Fruit fly (Drosophila melanogaster) Kc167 (cell line): Measurements from ENCODE around the gene Swt1.
A peak's percentile ranks its signal among the peaks of the same experiment; 100 is the strongest.

ENCODE experiments used
- Myc ChIP-seq: fragments of >200 bp; optimal IDR thresholded peaks from 2 replicates; lab custom pipeline; 2017; ENCODE audit warnings: missing external identifiers
- Sin3A ChIP-seq: fragments of >200 bp; optimal IDR thresholded peaks from 2 replicates; lab custom pipeline; 2018; ENCODE audit warnings: missing external identifiers
- h ChIP-seq: fragments of >200 bp; optimal IDR thresholded peaks from 3 replicates; lab custom pipeline; 2018; ENCODE audit warnings: missing external identifiers
- insv ChIP-seq: fragments of >200 bp; optimal IDR thresholded peaks from 3 replicates; lab custom pipeline; 2018; ENCODE audit warnings: missing external identifiers
- psq ChIP-seq: fragments of >200 bp; optimal IDR thresholded peaks from 2 replicates; lab custom pipeline; 2017; ENCODE audit warnings: missing external identifiers
- ttk ChIP-seq: sonication (Bioruptor generic); optimal IDR thresholded peaks from 2 replicates; lab custom pipeline; 2017; ENCODE audit warnings: missing external identifiers

Gene Swt1

DNA sequence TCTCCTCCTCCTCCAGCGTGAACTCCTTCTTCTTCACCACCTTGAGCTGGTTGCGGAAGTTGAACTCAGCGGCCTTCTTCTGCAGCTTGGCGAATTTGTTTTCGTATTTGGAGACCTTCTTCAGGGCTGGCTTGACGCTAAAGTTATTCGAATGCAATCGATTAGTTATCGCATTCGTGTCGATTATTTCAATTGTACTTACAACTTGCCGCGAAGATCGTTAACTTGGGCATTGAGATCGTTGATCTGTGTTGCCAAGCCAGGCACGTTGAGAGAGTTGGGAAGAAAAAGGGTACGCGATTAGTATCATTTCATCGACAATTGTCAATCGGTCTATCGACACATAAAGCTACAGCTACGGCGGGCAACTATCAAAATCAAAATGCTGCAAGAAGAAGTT, 16.4 kb upstream of the Swt1 start:
- TF ChIP-seq insv (lab: Kevin White, UChicago), result no peak
- TF ChIP-seq psq (lab: Kevin White, UChicago), result no peak
- no peak for TF ChIP-seq Myc (lab: Kevin White, UChicago)
- TF ChIP-seq h (lab: Kevin White, UChicago), result no peak
- TF ChIP-seq Sin3A (lab: Kevin White, UChicago), result no peak
- no peak for TF ChIP-seq ttk (lab: Kevin White, UChicago)

DNA sequence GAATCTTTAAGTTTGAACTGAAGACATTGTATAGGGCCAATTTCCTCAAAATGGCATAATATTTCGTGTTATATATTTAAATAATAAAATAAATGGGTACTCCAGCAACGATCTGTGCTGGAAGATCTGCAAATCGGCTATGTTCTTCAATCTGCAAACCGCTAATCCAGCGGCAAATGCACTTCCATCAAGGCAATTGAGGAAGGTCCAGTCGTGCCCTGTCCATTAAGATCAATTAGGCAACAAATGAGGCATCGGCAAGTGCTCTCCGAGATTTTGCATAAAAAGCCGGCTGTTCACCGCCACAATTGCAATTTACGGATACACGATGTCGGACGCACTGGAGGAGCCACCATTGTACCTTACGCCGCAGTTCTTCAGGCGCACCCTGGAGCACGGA, 13.0 kb upstream of the Swt1 start, which contains the start of gene CG7135:
Gene CG7135 (plus strand): TSS at position 301 of the 400 bp plus-strand sequence.
- no peak for TF ChIP-seq psq (lab: Kevin White, UChicago)
- TF ChIP-seq ttk (lab: Kevin White, UChicago), result no peak
- no peak for TF ChIP-seq Sin3A (lab: Kevin White, UChicago)
- TF ChIP-seq h (lab: Kevin White, UChicago), result no peak
- no peak for TF ChIP-seq insv (lab: Kevin White, UChicago)
- TF ChIP-seq Myc (lab: Kevin White, UChicago), result no peak

DNA sequence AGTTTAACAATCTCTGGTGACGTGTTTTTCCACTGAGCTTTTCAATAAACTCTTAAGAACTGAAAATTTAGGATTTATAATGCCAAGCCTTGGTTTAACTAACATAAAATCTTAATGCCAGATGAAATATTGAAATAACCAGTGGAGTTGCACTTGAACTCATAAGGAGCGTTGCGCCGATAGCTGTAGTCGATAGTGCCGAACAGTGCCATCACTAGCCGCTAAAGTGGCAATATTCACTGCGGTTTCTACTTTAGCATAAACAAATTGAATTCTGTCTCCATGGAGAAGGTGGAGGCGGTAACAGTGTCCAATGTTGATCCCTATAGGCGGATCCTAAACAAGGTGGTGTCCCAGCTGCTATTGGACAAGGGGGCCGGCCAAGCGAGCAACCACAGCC, 11.5 kb upstream of the Swt1 start, which contains the start of gene Taf8:
Gene Taf8 (plus strand): TSS at position 193 of the 400 bp plus-strand sequence.
- TF ChIP-seq Myc (lab: Kevin White, UChicago) (no peak), h (lab: Kevin White, UChicago) (no peak), psq (lab: Kevin White, UChicago) (no peak), ttk (lab: Kevin White, UChicago) (no peak)

DNA sequence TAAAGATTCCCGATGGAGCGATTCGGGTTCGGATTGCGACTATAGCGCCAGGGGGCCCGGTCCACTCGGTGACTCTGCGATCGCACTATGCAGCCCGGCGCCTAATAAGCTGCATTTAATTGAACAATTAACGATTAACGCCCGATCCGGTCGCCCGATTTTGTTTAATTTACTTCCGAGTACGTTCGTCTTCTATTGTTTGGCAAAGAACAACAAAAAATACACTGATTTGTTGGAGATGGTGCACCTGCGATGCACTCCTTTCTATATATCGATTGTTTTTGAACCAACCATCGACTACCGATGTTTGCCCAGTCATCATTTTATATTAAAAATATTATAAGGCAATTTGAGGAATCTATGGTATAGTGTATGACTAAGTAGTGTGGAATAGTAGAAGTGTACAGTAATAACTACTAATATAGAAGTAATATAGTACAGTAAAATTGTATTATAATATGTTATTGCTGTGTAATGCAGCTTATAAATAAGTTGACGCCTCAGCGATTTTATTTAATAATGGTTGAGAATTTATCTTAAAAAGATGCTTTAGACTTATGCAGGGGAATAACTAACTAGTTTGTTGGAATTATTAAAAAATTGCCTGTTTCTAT, 10.9 kb upstream of the Swt1 start, which contains the start of gene Mvb12:
Gene Mvb12 (minus strand): TSS at position 217 of the 614 bp plus-strand sequence.
- no peak for TF ChIP-seq psq (lab: Kevin White, UChicago)
- no peak for TF ChIP-seq Myc (lab: Kevin White, UChicago)
- TF ChIP-seq h (lab: Kevin White, UChicago), result no peak
- no peak for TF ChIP-seq insv (lab: Kevin White, UChicago)
- TF ChIP-seq Sin3A (lab: Kevin White, UChicago), result no peak
- no peak for TF ChIP-seq ttk (lab: Kevin White, UChicago)

DNA sequence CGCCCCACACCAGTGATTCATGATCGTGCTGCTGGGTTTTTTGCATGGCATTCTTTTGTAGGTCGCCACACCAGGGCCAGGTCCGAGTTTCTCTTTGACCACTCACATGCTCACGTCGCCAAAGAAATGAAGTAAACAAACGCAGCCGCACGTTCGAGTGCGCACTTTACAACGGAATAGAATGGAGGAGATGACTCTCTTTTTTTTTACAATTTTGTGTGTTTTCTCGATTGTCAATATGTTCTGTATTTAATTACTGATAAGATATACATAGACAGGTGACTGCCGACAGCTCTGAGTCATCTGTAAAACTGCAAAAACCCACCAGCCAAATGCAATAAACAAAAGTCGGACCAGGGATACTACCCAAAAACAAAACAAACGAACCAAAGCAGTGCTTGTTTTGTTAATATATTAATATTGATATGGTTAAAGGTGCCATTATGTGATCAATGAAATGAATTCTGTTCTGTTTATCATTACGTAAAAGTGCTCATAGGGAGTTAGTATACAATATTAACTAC, 9.9 kb upstream of the Swt1 start:
- TF ChIP-seq insv (lab: Kevin White, UChicago), result no peak
- no peak for TF ChIP-seq Sin3A (lab: Kevin White, UChicago)
- TF ChIP-seq ttk (lab: Kevin White, UChicago), result no peak
- TF ChIP-seq h (lab: Kevin White, UChicago), result no peak
- no peak for TF ChIP-seq Myc (lab: Kevin White, UChicago)
- TF ChIP-seq psq (lab: Kevin White, UChicago), result no peak

DNA sequence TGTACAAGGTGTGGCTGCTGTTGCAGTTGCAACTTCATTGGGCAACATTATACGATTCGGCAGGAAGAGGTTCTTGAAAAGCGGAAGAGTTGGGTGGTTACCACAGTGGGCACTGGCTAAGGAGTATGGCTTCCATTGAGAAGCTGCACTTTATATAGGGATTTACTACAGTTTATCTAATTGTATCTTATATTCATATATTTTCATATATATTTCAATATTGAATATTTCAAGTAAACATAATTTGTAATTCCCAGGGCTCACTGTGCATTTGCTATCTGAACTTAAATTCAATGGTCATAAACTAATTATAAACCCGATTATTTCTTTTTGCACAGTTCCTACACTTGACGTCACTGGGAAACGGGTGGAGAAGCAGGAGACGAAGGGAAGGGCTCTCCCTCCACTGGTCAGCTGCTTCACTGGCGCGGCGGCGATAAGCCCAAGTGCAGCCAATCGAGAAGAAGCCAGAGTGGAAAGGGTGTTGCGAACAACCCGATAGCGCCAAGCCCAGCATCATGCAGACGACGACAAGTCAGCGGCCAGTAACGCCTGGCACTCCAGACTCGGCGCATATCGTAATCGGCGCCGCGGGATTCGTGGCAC, 4.5 kb upstream of the Swt1 start:
- TF ChIP-seq ttk (lab: Kevin White, UChicago) (no peak), Sin3A (lab: Kevin White, UChicago) (no peak), insv (lab: Kevin White, UChicago) (no peak), psq (lab: Kevin White, UChicago) (no peak), Myc (lab: Kevin White, UChicago) (no peak)

DNA sequence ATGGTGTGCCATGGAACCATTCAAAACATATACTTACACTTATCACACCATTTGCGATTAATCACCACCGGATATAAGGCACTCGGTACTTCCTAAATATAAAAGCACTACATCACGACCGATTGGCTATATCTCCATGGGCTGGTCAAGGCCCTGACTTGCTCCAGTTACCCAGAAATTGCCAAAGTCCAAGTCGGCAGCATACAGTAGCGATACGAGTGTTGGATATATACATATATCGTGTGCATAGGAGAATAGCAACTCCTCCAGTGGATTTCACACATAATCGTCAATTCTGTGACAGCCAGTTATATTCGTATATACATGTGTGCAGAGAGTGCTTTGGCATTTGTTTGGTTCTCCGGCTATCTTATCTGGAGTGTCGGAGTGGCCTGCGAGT, 3.8 kb upstream of the Swt1 start:
- TF ChIP-seq Myc (lab: Kevin White, UChicago) (no peak), insv (lab: Kevin White, UChicago) (no peak)

DNA sequence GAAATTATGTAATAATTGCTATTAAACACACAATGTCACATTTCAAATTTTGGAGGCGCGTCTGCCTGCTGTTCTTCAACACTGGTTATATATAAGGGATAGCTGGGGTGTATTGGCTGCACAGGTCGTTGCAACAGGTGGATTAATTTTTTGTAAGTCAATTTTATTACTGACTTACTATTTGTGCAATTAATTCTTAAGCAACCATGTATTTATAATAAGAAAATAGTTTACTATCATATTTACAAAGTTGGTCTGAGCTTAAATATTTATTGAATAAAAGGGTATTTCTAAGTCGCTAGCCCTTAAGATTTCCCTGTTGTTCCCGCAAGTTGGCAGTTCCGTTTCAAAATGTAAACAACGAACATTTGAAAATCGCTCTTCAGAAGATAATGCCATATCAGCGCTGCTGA, 2.5 kb upstream of the Swt1 start, which contains the start of gene RhoGAP16F:
Gene RhoGAP16F (plus strand): TSS at position 336 of the 413 bp plus-strand sequence.
- no peak for TF ChIP-seq Myc (lab: Kevin White, UChicago)

DNA sequence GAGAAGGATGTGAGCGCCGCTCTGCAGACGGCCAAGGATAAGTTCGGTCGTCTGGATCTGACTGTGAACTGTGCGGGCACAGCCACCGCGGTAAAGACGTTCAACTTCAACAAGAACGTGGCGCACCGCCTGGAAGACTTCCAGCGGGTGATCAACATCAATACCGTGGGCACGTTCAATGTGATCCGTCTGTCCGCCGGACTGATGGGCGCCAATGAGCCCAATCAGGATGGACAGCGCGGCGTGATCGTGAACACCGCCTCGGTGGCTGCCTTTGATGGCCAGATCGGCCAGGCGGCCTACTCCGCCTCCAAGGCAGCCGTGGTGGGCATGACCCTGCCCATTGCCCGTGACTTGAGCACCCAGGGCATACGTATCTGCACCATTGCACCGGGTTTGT, 1.8 kb upstream of the Swt1 start:
- no peak for TF ChIP-seq h (lab: Kevin White, UChicago)
- TF ChIP-seq ttk (lab: Kevin White, UChicago), result peak; percentile 94
- no peak for TF ChIP-seq psq (lab: Kevin White, UChicago)

DNA sequence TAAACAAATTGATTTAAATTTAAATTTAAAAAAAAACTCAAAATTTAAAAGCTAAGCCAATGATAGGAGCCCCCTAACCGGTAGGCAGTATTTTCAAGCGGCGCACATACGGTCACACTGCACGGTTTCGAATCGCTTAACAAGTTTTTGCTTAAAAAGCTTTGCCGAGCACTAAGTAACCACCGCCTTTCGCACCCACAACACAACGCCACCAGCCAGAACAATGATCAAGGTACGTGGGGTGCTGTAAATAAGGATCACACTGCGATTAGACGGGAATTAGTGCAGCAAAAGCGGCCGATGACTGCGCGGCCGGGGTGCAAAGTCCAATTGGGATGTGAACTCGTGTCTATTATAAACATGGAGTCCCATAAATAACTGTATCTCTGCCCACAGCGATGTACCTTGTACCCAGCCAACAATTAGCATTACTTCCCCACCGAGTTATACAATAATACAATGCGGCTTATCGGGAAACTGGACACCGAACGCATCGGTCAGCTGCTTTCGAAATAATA, 909 bp upstream of the Swt1 start, which contains the start of gene scu:
Gene scu (plus strand): TSS at position 101 of the 518 bp plus-strand sequence.
- TF ChIP-seq insv (lab: Kevin White, UChicago), result no peak

DNA sequence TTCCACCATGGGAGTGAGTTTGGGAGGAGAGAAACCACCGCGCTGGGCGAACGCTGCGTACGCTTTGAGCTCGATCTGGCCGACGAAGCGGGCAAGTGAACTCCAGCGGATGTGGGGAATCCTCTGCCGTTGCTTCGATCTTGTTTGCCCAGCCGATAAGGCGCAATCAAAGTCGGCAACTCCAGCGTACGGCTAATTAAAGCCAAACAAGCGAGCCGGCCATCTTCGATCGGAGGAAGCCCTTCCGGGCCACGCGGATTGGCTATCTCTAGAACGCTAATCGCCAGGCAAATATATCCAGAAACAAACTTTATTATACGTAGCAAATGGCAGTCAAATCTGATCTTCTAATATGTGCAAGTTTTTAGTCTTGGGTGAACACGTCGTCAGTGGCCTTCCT, 1.9 kb downstream of the Swt1 start, which contains the start of gene CG7536:
Gene CG7536 (minus strand): TSS at position 101 of the 400 bp plus-strand sequence.
- no peak for TF ChIP-seq Myc (lab: Kevin White, UChicago)
- TF ChIP-seq psq (lab: Kevin White, UChicago), result no peak
- no peak for TF ChIP-seq Sin3A (lab: Kevin White, UChicago)
- no peak for TF ChIP-seq insv (lab: Kevin White, UChicago)

DNA sequence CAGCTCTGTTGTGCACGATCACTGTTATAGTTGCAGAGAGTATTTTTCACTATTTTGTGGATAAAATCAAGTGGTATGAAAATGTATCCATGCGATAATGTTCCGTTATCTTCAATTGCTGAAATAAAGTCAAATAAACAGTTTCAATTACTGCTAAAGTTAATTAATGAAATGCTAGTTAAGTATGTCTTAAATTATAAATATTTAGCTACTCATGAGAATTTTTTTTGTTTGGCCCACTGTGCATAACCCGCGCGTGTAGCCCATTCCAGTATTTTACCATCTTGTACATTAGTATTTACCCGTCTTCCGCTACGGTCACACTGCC, 4.9 kb downstream of the Swt1 start, which contains the start of gene Ada3:
Gene Ada3 (plus strand): TSS at position 292 of the 328 bp plus-strand sequence.
- TF ChIP-seq Sin3A (lab: Kevin White, UChicago) (no peak), ttk (lab: Kevin White, UChicago) (no peak), insv (lab: Kevin White, UChicago) (no peak), psq (lab: Kevin White, UChicago) (no peak), Myc (lab: Kevin White, UChicago) (no peak), h (lab: Kevin White, UChicago) (no peak)
